Comparison of ENCODE assay signal across 2 fruit fly cellular contexts in the genomic region with DNA sequence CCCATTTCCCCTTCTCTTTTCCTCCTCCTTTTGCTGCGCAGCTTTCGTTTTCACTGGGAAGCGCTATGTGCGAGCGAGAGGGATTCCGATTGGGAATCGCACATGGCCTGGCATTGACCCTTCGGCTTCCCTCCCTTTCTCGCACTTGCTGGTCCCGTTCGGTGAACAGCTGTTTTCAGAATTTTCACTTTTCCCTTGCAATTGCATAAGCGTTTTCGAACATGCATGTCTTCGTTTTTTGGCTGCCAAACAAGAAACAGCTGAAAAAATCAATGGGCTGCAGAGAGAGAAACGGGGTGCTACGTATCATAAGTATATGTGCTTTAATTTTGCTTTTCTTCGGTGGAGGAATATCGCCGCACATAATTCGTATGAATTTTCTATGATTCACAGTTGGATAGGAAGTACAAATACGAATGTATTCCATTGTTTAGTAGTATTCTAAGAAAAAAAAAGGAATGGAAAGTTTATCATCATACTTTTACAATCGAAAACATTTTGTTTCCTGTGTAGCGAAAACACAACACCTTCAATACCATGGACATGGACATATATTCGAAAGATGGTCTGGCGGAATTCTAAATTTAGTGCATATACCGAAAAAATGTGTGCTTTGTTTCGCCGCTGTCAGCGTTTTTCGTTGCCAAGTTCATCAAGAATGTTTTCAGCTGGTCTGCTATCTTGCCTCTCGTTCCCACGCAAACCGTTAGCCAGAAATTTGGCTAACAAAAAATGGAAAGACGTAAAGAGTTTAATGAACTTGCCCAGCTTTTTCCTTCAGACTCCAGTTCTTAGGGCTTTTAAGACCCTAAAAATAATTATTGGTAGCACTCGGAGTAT.
TF ChIP-seq lines count a peak whose summit lies in the region.

No protein-coding gene starts in this region.

TF ChIP-seq in whole organism, embryonic, 481 proteins besides CTCF, POLR2A, EP300 and RAD21 (continued from another document and continues in another):
- TF ChIP-seq Atf-2 (GFP tag; optimal IDR thresholded peaks at IDR 0.05; lab: Kevin White, UChicago) (no peak), NC2β (GFP tag; optimal IDR thresholded peaks at IDR 0.05; lab: Kevin White, UChicago) (no peak), run (tag; optimal IDR thresholded peaks at IDR 0.05; lab: Kevin White, UChicago) (no peak), Hr78 (GFP tag; optimal IDR thresholded peaks at IDR 0.05; lab: Kevin White, UChicago) (peak in 1 of 2 experiments; percentile 8), luna (GFP tag; optimal IDR thresholded peaks at IDR 0.05; lab: Kevin White, UChicago) (no peak), jumu (GFP tag; optimal IDR thresholded peaks at IDR 0.05; lab: Kevin White, UChicago) (peak; percentile 50), CG14050 (GFP tag; IDR thresholded peaks at IDR 0.05; lab: Robert Waterston, UW) (no peak), Ptx1 (GFP tag; IDR thresholded peaks at IDR 0.05; lab: Robert Waterston, UW) (peak; percentile 54), CG2129 (GFP tag; IDR thresholded peaks at IDR 0.05; lab: Robert Waterston, UW; ENCODE audit: partially characterized antibody) (no peak), CG33213 (GFP tag; optimal IDR thresholded peaks at IDR 0.05; lab: Kevin White, UChicago) (no peak), Fer2 (tag; optimal IDR thresholded peaks at IDR 0.05; lab: Kevin White, UChicago) (peak; percentile 26), prd (optimal IDR thresholded peaks at IDR 0.05; lab: Kevin White, UChicago) (no peak), prd (GFP tag; IDR thresholded peaks at IDR 0.05; lab: Robert Waterston, UW) (peak; percentile 26; the same call in 1 of the 3 replicates), pita (GFP tag; optimal IDR thresholded peaks at IDR 0.05; lab: Kevin White, UChicago) (no peak), gro (GFP tag; optimal IDR thresholded peaks at IDR 0.05; lab: Kevin White, UChicago) (no peak), jigr1 (GFP tag; IDR thresholded peaks at IDR 0.05; lab: Robert Waterston, UW) (no peak), gfzf (GFP tag; optimal IDR thresholded peaks at IDR 0.05; lab: Kevin White, UChicago) (no peak), al (GFP tag; IDR thresholded peaks at IDR 0.05; lab: Robert Waterston, UW) (peak; percentile 58), CG7963 (GFP tag; IDR thresholded peaks at IDR 0.05; lab: Robert Waterston, UW; ENCODE audit: partially characterized antibody) (no peak), Kr (GFP tag; optimal IDR thresholded peaks at IDR 0.05; lab: Kevin White, UChicago) (no peak), pfk (GFP tag; optimal IDR thresholded peaks at IDR 0.05; lab: Kevin White, UChicago) (no peak), h (optimal IDR thresholded peaks at IDR 0.05; lab: Kevin White, UChicago) (no peak), fd3F (GFP tag; optimal IDR thresholded peaks at IDR 0.05; lab: Kevin White, UChicago) (peak; percentile 43), CG10321 (GFP tag; IDR thresholded peaks at IDR 0.05; lab: Robert Waterston, UW) (no peak), Spps (tag; optimal IDR thresholded peaks at IDR 0.05; lab: Kevin White, UChicago) (no peak), her (GFP tag; optimal IDR thresholded peaks at IDR 0.05; lab: Kevin White, UChicago) (no peak), pho (GFP tag; optimal IDR thresholded peaks at IDR 0.05; lab: Kevin White, UChicago) (peak; percentile 30), CG7928 (GFP tag; optimal IDR thresholded peaks at IDR 0.05; lab: Kevin White, UChicago) (no peak), Hand (GFP tag; optimal IDR thresholded peaks at IDR 0.05; lab: Kevin White, UChicago) (no peak), CG6683 (GFP tag; optimal IDR thresholded peaks at IDR 0.05; lab: Kevin White, UChicago) (no peak), CG12659 (GFP tag; optimal IDR thresholded peaks at IDR 0.05; lab: Kevin White, UChicago) (peak; percentile 34), CG3995 (GFP tag; optimal IDR thresholded peaks at IDR 0.05; lab: Kevin White, UChicago) (no peak), cg (GFP tag; optimal IDR thresholded peaks at IDR 0.05; lab: Kevin White, UChicago) (no peak), CG11695 (GFP tag; IDR thresholded peaks at IDR 0.05; lab: Robert Waterston, UW) (peak; percentile 54; the same call in 2 of the 3 replicates), crp (GFP tag; optimal IDR thresholded peaks at IDR 0.05; lab: Kevin White, UChicago) (peak in 1 of 2 experiments; percentile 63), ham (GFP tag; IDR thresholded peaks at IDR 0.05; lab: Robert Waterston, UW) (no peak), nmo (GFP tag; optimal IDR thresholded peaks at IDR 0.05; lab: Kevin White, UChicago) (peak; percentile 57), CG11093 (GFP tag; IDR thresholded peaks at IDR 0.05; lab: Robert Waterston, UW) (no peak), zfh2 (GFP tag; optimal IDR thresholded peaks at IDR 0.05; lab: Kevin White, UChicago) (peak; percentile 76), dmrt99B (tag; optimal IDR thresholded peaks at IDR 0.05; lab: Kevin White, UChicago) (peak; percentile 68), fd102C (GFP tag; optimal IDR thresholded peaks at IDR 0.05; lab: Kevin White, UChicago) (no peak), emc (GFP tag; optimal IDR thresholded peaks at IDR 0.05; lab: Kevin White, UChicago) (no peak), CG17612 (GFP tag; IDR thresholded peaks at IDR 0.05; lab: Robert Waterston, UW) (no peak), grau (tag; optimal IDR thresholded peaks at IDR 0.05; lab: Kevin White, UChicago) (peak; percentile 65), Lpt (GFP tag; optimal IDR thresholded peaks at IDR 0.05; lab: Kevin White, UChicago) (no peak), CG2199 (GFP tag; IDR thresholded peaks at IDR 0.05; lab: Robert Waterston, UW) (no peak), CG43689 (GFP tag; IDR thresholded peaks at IDR 0.05; lab: Robert Waterston, UW) (no peak), HHEX (GFP tag; optimal IDR thresholded peaks at IDR 0.05; lab: Kevin White, UChicago) (peak; percentile 63), Bgb (GFP tag; IDR thresholded peaks at IDR 0.05; lab: Robert Waterston, UW; ENCODE audit: partially characterized antibody) (no peak), CG1647 (GFP tag; optimal IDR thresholded peaks at IDR 0.05; lab: Kevin White, UChicago) (no peak), MBD-R2 (GFP tag; IDR thresholded peaks at IDR 0.05; lab: Robert Waterston, UW) (no peak; the same call in 1 of the 2 replicates), NC2α (GFP tag; optimal IDR thresholded peaks at IDR 0.05; lab: Kevin White, UChicago) (no peak), Blimp-1 (GFP tag; optimal IDR thresholded peaks at IDR 0.05; lab: Kevin White, UChicago) (peak; percentile 73), CG9876 (GFP tag; optimal IDR thresholded peaks at IDR 0.05; lab: Kevin White, UChicago) (no peak), CG15514 (GFP tag; optimal IDR thresholded peaks at IDR 0.05; lab: Kevin White, UChicago) (peak; percentile 37), chm (GFP tag; IDR thresholded peaks at IDR 0.05; lab: Robert Waterston, UW) (no peak), bowl (GFP tag; IDR thresholded peaks at IDR 0.05; lab: Robert Waterston, UW) (no peak), ERR (GFP tag; optimal IDR thresholded peaks at IDR 0.05; lab: Kevin White, UChicago) (no peak), CG6272 (GFP tag; IDR thresholded peaks at IDR 0.05; lab: Robert Waterston, UW) (no peak), CG3065 (GFP tag; optimal IDR thresholded peaks at IDR 0.05; lab: Kevin White, UChicago) (no peak), B-H1 (GFP tag; IDR thresholded peaks at IDR 0.05; lab: Robert Waterston, UW) (no peak), CG14014 (GFP tag; IDR thresholded peaks at IDR 0.05; lab: Robert Waterston, UW) (0 out of 2 replicates have a peak, but pooled peaks have one; percentile 39), peb (GFP tag; IDR thresholded peaks at IDR 0.05; lab: Robert Waterston, UW) (no peak)

TF ChIP-seq in whole organism, prepupa, 60 proteins besides CTCF, POLR2A, EP300 and RAD21 (continued from another document):
- TF ChIP-seq Blimp-1 (GFP tag; optimal IDR thresholded peaks at IDR 0.05; lab: Kevin White, UChicago): peak; percentile 83
- no peak for TF ChIP-seq fd85E (GFP tag; optimal IDR thresholded peaks at IDR 0.05; lab: Kevin White, UChicago)
- TF ChIP-seq Hr38 (GFP tag; optimal IDR thresholded peaks at IDR 0.05; lab: Kevin White, UChicago): no peak
- TF ChIP-seq dac (GFP tag; optimal IDR thresholded peaks at IDR 0.05; lab: Kevin White, UChicago): no peak
- peak; percentile 17; the same call in 1 of the 2 replicates for TF ChIP-seq Gug (GFP tag; IDR thresholded peaks at IDR 0.05; lab: Robert Waterston, UW)
- TF ChIP-seq fd59A (GFP tag; optimal IDR thresholded peaks at IDR 0.05; lab: Kevin White, UChicago): no peak
- no peak for TF ChIP-seq CG4318 (GFP tag; optimal IDR thresholded peaks at IDR 0.05; lab: Kevin White, UChicago)
- TF ChIP-seq CG3032 (tag; optimal IDR thresholded peaks at IDR 0.05; lab: Kevin White, UChicago): peak; percentile 34
- peak; percentile 59 for TF ChIP-seq eg (GFP tag; IDR thresholded peaks at IDR 0.05; lab: Robert Waterston, UW)
- TF ChIP-seq CG1621 (tag; optimal IDR thresholded peaks at IDR 0.05; lab: Kevin White, UChicago): no peak
- no peak for TF ChIP-seq CG8319 (GFP tag; optimal IDR thresholded peaks at IDR 0.05; lab: Kevin White, UChicago)
- TF ChIP-seq CG6792 (GFP tag; optimal IDR thresholded peaks at IDR 0.05; lab: Kevin White, UChicago): peak; percentile 57
- peak; percentile 22 for TF ChIP-seq CG10669 (GFP tag; optimal IDR thresholded peaks at IDR 0.05; lab: Kevin White, UChicago)
